Fruit fly (Drosophila melanogaster): ENCODE results near the gene CG9777.

The CG9777 gene

dm6 chrX:16654931-16655409 is 22.9 kb upstream of the CG9777 start, which contains the start of the genes Nemp and r (continued):
- peak; percentile 84 for TF ChIP-seq pita (GFP tag; optimal IDR thresholded peaks at IDR 0.05)
- no peak for TF ChIP-seq kah (GFP tag; optimal IDR thresholded peaks at IDR 0.05)
- TF ChIP-seq Rx (GFP tag; IDR thresholded peaks at IDR 0.05): no peak
- no peak for TF ChIP-seq ase (GFP tag; IDR thresholded peaks at IDR 0.05)
- peak; percentile 68; the same call in 1 of the 3 replicates for TF ChIP-seq hb (GFP tag; IDR thresholded peaks at IDR 0.05; ENCODE audit: partially characterized antibody)
- no peak for TF ChIP-seq CG3281 (GFP tag; optimal IDR thresholded peaks at IDR 0.05)
- peak in 1 of 2 experiments; percentile 37 for TF ChIP-seq Hr51 (GFP tag; optimal IDR thresholded peaks at IDR 0.05)
- TF ChIP-seq Atf6 (GFP tag; IDR thresholded peaks at IDR 0.05): no peak
- peak; percentile 72 for TF ChIP-seq p53 (GFP tag; optimal IDR thresholded peaks at IDR 0.05)
- no peak for TF ChIP-seq mld (GFP tag; IDR thresholded peaks at IDR 0.05; ENCODE audit: partially characterized antibody)
- peak; percentile 63 for TF ChIP-seq HLH4C (GFP tag; IDR thresholded peaks at IDR 0.05; ENCODE audit: partially characterized antibody)
- no peak for TF ChIP-seq CG13424 (tag; optimal IDR thresholded peaks at IDR 0.05)
- no peak for TF ChIP-seq grn (GFP tag; optimal IDR thresholded peaks at IDR 0.05)
- no peak for TF ChIP-seq B-H1 (GFP tag; IDR thresholded peaks at IDR 0.05)
- TF ChIP-seq vnd (GFP tag; IDR thresholded peaks at IDR 0.05; ENCODE audit: partially characterized antibody): peak; percentile 62; the same call in 2 of the 3 replicates
- no peak for TF ChIP-seq sens-2 (GFP tag; IDR thresholded peaks at IDR 0.05)
- TF ChIP-seq CG8089 (GFP tag; optimal IDR thresholded peaks at IDR 0.05): no peak
- no peak for TF ChIP-seq CG14014 (GFP tag; IDR thresholded peaks at IDR 0.05)
- no peak for TF ChIP-seq Optix (GFP tag; IDR thresholded peaks at IDR 0.05)
- TF ChIP-seq NC2β (GFP tag; optimal IDR thresholded peaks at IDR 0.05): no peak
- TF ChIP-seq Ptx1 (GFP tag; IDR thresholded peaks at IDR 0.05): no peak
- no peak for TF ChIP-seq chn (GFP tag; optimal IDR thresholded peaks at IDR 0.05)
- TF ChIP-seq trh (GFP tag; optimal IDR thresholded peaks at IDR 0.05): no peak
- TF ChIP-seq her (GFP tag; optimal IDR thresholded peaks at IDR 0.05): no peak
- TF ChIP-seq CG17186 (GFP tag; optimal IDR thresholded peaks at IDR 0.05): peak; percentile 28
- TF ChIP-seq CG30020 (tag; optimal IDR thresholded peaks at IDR 0.05): no peak
- no peak for TF ChIP-seq btn (GFP tag; optimal IDR thresholded peaks at IDR 0.05)
- no peak for TF ChIP-seq Ravus (GFP tag; IDR thresholded peaks at IDR 0.05)
- TF ChIP-seq Deaf1 (tag; optimal IDR thresholded peaks at IDR 0.05): no peak
- TF ChIP-seq CG11504 (tag; optimal IDR thresholded peaks at IDR 0.05): peak; percentile 24
- TF ChIP-seq otp (GFP tag; IDR thresholded peaks at IDR 0.05): no peak
- TF ChIP-seq unc-4 (GFP tag; IDR thresholded peaks at IDR 0.05; ENCODE audit: partially characterized antibody): peak; percentile 71
- TF ChIP-seq CG17385 (GFP tag; optimal IDR thresholded peaks at IDR 0.05): no peak
- TF ChIP-seq bsh (GFP tag; optimal IDR thresholded peaks at IDR 0.05): no peak
- TF ChIP-seq Chrac-16 (GFP tag; optimal IDR thresholded peaks at IDR 0.05): no peak
- peak; percentile 40 for TF ChIP-seq stwl (tag; optimal IDR thresholded peaks at IDR 0.05)
- TF ChIP-seq MBD-R2 (GFP tag; IDR thresholded peaks at IDR 0.05): peak; percentile 55; the same call in 1 of the 2 replicates
- no peak for TF ChIP-seq CG10431 (GFP tag; optimal IDR thresholded peaks at IDR 0.05)
- no peak for TF ChIP-seq tio (GFP tag; optimal IDR thresholded peaks at IDR 0.05)
- TF ChIP-seq CG13894 (tag; optimal IDR thresholded peaks at IDR 0.05): no peak
- no peak for TF ChIP-seq CG2875 (GFP tag; optimal IDR thresholded peaks at IDR 0.05)
- no peak for TF ChIP-seq CG4360 (GFP tag; IDR thresholded peaks at IDR 0.05)
- TF ChIP-seq shn (GFP tag; optimal IDR thresholded peaks at IDR 0.05): no peak
- TF ChIP-seq CG15601 (tag; optimal IDR thresholded peaks at IDR 0.05): peak; percentile 77
- TF ChIP-seq sd (tag; optimal IDR thresholded peaks at IDR 0.05): peak; percentile 39
- TF ChIP-seq bbx (GFP tag; IDR thresholded peaks at IDR 0.05; ENCODE audit: partially characterized antibody): peak; percentile 62
- peak; percentile 57 for TF ChIP-seq hkb (optimal IDR thresholded peaks at IDR 0.05)
- TF ChIP-seq hkb (GFP tag; IDR thresholded peaks at IDR 0.05): no peak
- no peak for TF ChIP-seq CG17802 (tag; optimal IDR thresholded peaks at IDR 0.05)
- TF ChIP-seq CG7987 (GFP tag; optimal IDR thresholded peaks at IDR 0.05): no peak
- no peak for TF ChIP-seq repo (GFP tag; optimal IDR thresholded peaks at IDR 0.05)
